Worm (Caenorhabditis elegans): ENCODE measurements around the gene F23H12.3.

DNA sequence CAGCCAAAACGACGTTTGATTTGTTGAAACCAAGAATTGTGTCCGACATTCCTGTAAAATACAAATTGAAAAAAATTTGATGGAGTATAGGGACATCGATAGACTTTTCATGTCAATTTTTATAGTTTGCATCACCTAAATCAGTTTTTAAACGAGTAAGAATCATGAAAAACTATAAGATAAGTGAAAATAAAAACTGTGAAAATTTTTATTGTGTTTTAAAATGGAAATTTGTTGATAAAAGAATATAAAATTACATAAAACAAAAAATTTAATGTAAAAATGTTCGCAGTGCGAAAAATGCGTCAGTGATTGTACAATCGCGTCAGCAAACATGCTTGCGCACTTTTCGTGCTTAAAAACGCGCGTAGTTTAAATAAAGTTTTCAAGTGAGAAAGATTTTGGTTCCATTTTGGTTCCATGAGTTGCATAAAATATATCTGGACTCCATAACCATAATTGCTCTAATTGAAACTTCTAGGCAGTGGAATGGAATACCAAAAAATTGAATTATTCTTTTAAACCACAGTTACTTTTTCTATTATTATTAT, 1.5 kb upstream of the F23H12.3 start, which contains the start of gene tomm-20:
- no peak for TF ChIP-seq B0310.2 (tag; optimal IDR thresholded peaks at IDR 0.05)
- no peak for TF ChIP-seq sea-1 (GFP tag; conservative IDR thresholded peaks at IDR 0.05)
- TF ChIP-seq aly-1 (tag; optimal IDR thresholded peaks at IDR 0.05): no peak
- TF ChIP-seq flt-1 (GFP tag; IDR thresholded peaks at IDR 0.05): peak; percentile 65; the same call in 1 of the 2 replicates
- peak; percentile 91 for TF ChIP-seq F13C5.2 (tag; optimal IDR thresholded peaks at IDR 0.05)
- TF ChIP-seq hmg-4 (GFP tag; optimal IDR thresholded peaks at IDR 0.05): no peak
- TF ChIP-seq hmbx-1 (tag; optimal IDR thresholded peaks at IDR 0.05): peak; percentile 2
- TF ChIP-seq ama-1 (optimal IDR thresholded peaks at IDR 0.05): no peak
- TF ChIP-seq hnd-1 (tag; optimal IDR thresholded peaks at IDR 0.05): peak; percentile 29
- no peak for TF ChIP-seq ets-7 (tag; optimal IDR thresholded peaks at IDR 0.05)
- TF ChIP-seq tbx-11 (GFP tag; IDR thresholded peaks at IDR 0.05): peak; percentile 76
